Worm (Caenorhabditis elegans) whole organism, midembryonic: ENCODE results near the gene F40E12.1.

Experiments
- T22C8.4 ChIP-seq: fragments of 200-800 bp; sonication (Bioruptor generic); IDR thresholded peaks from 2 replicates; pipeline ENCODE4 v1.3.6; 2022; ENCODE audit warnings: missing genetic modification characterization, missing compliant biosample characterization
- cog-1 ChIP-seq: sonication (generic microtip); optimal IDR thresholded peaks from 2 replicates; lab custom pipeline; 2016; ENCODE audit warnings: missing genetic modification characterization, missing compliant biosample characterization
- flt-1 ChIP-seq: fragments of 200-800 bp; sonication (Bioruptor generic); IDR thresholded peaks from 2 replicates; pipeline ENCODE4 v1.3.6; 2022; ENCODE audit warnings: missing genetic modification characterization, missing compliant biosample characterization
- klf-2 ChIP-seq: fragments of 200-800 bp; sonication (Bioruptor generic); conservative IDR thresholded peaks from 2 replicates; pipeline ENCODE4 v1.3.6; 2022; ENCODE audit warnings: missing genetic modification reagents, missing genetic modification characterization, missing compliant biosample characterization
- med-1 ChIP-seq: sonication (generic microtip); optimal IDR thresholded peaks from 2 replicates; lab custom pipeline; 2017; ENCODE audit warnings: missing genetic modification characterization, mild to moderate bottlenecking, missing compliant biosample characterization, antibody characterized with exemption, missing genetic modification reagents; ENCODE audit not compliant: insufficient read depth
- ref-1 ChIP-seq: fragments of 200-800 bp; sonication (Bioruptor generic); conservative IDR thresholded peaks from 2 replicates; pipeline ENCODE4 v1.3.6; 2022; ENCODE audit warnings: missing genetic modification reagents, missing genetic modification characterization, missing compliant biosample characterization
- tab-1 ChIP-seq: fragments of 200-800 bp; sonication (Bioruptor generic); IDR thresholded peaks from 2 replicates; pipeline ENCODE4 v1.3.6; 2022; ENCODE audit warnings: missing genetic modification characterization, missing compliant biosample characterization
- ztf-29 ChIP-seq: fragments of 200-800 bp; sonication (Bioruptor generic); IDR thresholded peaks from 2 replicates; pipeline ENCODE4 v1.3.6; 2022; ENCODE audit warnings: missing genetic modification reagents, missing genetic modification characterization, missing compliant biosample characterization

DNA sequence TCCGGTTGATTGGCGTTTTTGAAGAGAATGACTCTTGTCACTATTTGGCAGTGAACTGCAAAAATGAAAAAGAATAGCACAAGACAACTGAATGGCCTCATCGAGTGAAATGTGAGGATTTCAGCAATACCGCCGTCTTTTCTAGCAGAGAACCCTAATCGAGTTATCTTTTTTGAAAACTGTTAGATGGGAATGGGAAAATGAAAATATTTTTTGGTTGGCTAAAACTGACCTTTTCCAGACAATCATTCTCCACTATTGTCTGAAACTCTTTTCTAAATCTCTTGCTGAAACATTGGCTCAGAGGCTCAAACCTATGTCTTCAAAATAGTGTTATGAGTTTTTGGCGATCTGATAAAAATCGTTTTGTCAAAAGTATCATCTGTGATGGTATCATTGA is 22.6 kb downstream of the F40E12.1 start, which contains the start of gene M151.10:
- TF ChIP-seq cog-1 (tag; lab: Kevin White, UChicago) (no peak), ztf-29 (GFP tag; lab: Robert Waterston, UW) (no peak), med-1 (GFP tag; lab: Kevin White, UChicago) (no peak), flt-1 (GFP tag; lab: Robert Waterston, UW) (no peak), tab-1 (GFP tag; lab: Robert Waterston, UW) (no peak), ref-1 (GFP tag; lab: Robert Waterston, UW) (no peak), T22C8.4 (GFP tag; lab: Robert Waterston, UW) (no peak), klf-2 (no peak)
